Worm (Caenorhabditis elegans): ENCODE data around the gene T18D3.6.

DNA sequence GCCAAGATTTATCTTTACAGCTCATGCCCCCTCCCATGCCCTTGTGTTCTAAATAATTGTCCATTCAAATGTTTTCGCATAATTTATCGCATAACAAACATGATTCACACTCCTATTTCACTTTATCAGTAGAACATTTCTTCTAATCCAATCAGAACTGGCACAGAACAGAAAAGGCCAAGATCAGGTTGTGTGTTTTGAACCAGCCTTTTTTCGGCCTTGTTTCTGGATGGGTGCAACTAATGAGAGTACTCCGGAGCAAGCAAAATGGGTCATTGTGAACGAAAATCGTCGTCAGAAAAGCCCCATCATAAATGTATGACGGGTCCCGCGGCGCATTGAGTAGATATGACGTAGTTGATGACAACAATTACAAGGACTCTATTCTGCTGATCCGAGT lies 41.4 kb downstream of the T18D3.6 start:
- TF ChIP-seq klf-2 (GFP tag; conservative IDR thresholded peaks at IDR 0.05) (no peak), ref-1 (GFP tag; conservative IDR thresholded peaks at IDR 0.05) (no peak), T22C8.4 (GFP tag; IDR thresholded peaks at IDR 0.05) (no peak), ztf-23 (GFP tag; IDR thresholded peaks at IDR 0.05) (no peak)

All from whole organism, midembryonic.